Worm (Caenorhabditis elegans): Measurements from ENCODE around the gene F28F5.6.

The F28F5.6 gene

ce11 chrIII:6822790-6823189 is 3.6 kb upstream of the F28F5.6 start:
- TF ChIP-seq hlh-1 (tag; optimal IDR thresholded peaks at IDR 0.05) = peak; percentile 94
- TF ChIP-seq nhr-237 (tag; optimal IDR thresholded peaks at IDR 0.05) = no peak

DNA sequence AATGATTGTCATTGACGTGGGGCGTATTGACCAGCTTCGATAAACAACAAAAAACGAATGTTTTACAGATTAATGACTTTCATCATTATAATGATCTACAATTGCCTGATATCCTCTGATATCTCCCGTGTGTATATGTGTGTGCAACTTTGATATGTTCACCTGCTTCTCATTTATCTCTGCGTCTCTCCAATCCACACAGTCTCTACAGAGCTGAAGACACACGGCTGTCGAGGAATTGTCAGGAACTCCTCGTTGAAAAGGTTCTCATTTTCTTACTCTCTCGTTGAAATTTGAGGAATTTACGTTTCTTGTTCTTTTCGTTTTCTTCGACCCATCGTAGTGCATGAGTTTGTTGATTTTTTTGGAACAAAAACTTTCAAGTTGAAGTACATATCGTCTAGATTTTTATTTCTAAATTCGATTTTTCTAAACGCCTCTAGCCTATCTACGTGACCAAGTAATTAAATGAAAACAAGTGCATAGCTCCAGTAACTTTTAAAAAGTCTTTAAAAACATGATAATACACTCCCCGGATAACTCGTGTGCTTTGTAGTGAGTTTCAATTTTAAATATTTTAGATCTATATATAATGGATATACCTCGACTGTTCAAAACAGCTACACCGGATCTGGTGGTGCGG is 1.3 kb upstream of the F28F5.6 start, which contains the start of gene ten-1:
Gene ten-1, plus strand, starts transcription at position 593 of the 643 bp plus-strand sequence.
- peak; percentile 91 for TF ChIP-seq hlh-1 (tag; optimal IDR thresholded peaks at IDR 0.05)
- peak; percentile 75 for TF ChIP-seq unc-62 (GFP tag; optimal IDR thresholded peaks at IDR 0.05)
- TF ChIP-seq unc-120 (tag; optimal IDR thresholded peaks at IDR 0.05; ENCODE audit: poor library complexity, severe bottlenecking) = peak; percentile 4
- no peak for TF ChIP-seq bed-3 (GFP tag; optimal IDR thresholded peaks at IDR 0.05)

DNA sequence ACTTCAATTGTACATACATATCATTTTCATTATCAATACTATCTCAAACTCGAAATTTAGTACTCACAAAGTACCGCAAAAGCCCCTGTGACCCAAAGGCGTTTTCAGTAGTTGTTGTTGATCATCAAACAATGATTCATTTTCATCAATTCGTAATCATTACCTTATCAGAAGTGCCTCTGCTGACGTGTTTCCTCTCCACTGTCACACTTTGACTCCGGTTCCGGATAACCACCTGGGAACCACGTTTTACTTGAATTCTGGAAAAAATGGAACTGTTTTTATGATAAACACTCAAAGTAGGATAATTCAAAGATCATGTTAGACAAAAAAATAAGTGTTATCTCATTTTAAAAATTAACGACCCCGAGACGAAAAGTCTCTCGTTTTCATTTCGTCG is 1.1 kb downstream of the F28F5.6 start:
- no peak for TF ChIP-seq nhr-28 (tag; optimal IDR thresholded peaks at IDR 0.05)
- no peak for TF ChIP-seq bed-3 (GFP tag; optimal IDR thresholded peaks at IDR 0.05)
- TF ChIP-seq lin-32 (GFP tag; optimal IDR thresholded peaks at IDR 0.05) = no peak

- TF ChIP-seq snpc-4 (tag; optimal IDR thresholded peaks at IDR 0.05) = no peak
- TF ChIP-seq blmp-1 (tag; optimal IDR thresholded peaks at IDR 0.05) = no peak
- TF ChIP-seq drap-1 (GFP tag; optimal IDR thresholded peaks at IDR 0.05) = no peak
- no peak for TF ChIP-seq mep-1 (tag; optimal IDR thresholded peaks at IDR 0.05)
- no peak for TF ChIP-seq unc-120 (tag; optimal IDR thresholded peaks at IDR 0.05; ENCODE audit: poor library complexity, severe bottlenecking)
- TF ChIP-seq lin-13 (tag; optimal IDR thresholded peaks at IDR 0.05) = no peak
- TF ChIP-seq elt-1 (tag; optimal IDR thresholded peaks at IDR 0.05; ENCODE audit: borderline replicate concordance, insufficient read depth) = no peak
- TF ChIP-seq cnd-1 (tag; optimal IDR thresholded peaks at IDR 0.05) = no peak
- TF ChIP-seq lin-32 (GFP tag; optimal IDR thresholded peaks at IDR 0.05) = no peak
- TF ChIP-seq sptf-1 (tag; optimal IDR thresholded peaks at IDR 0.05) = no peak
- TF ChIP-seq flh-1 (GFP tag; optimal IDR thresholded peaks at IDR 0.05) = no peak
- no peak for TF ChIP-seq hlh-1 (tag; optimal IDR thresholded peaks at IDR 0.05)
- TF ChIP-seq mab-5 (tag; optimal IDR thresholded peaks at IDR 0.05) = no peak
Measured at ce11 chrIII:6816930-6817329, 2.2 kb downstream of the F28F5.6 start, which contains the start of gene F28F5.4. TSS of gene F28F5.4 (minus strand) at chrIII:6817033.

ce11 chrIII:6805397-6805796 is 13.8 kb downstream of the F28F5.6 start:
- TF ChIP-seq ces-1 (GFP tag; optimal IDR thresholded peaks at IDR 0.05) (no peak), sem-2 (GFP tag; optimal IDR thresholded peaks at IDR 0.05) (peak; percentile 53), nhr-76 (tag; optimal IDR thresholded peaks at IDR 0.05) (no peak), elt-1 (tag; optimal IDR thresholded peaks at IDR 0.05; ENCODE audit: borderline replicate concordance, insufficient read depth) (no peak), tbx-8 (GFP tag; optimal IDR thresholded peaks at IDR 0.05) (peak; percentile 29), mep-1 (tag; optimal IDR thresholded peaks at IDR 0.05) (no peak), blmp-1 (tag; optimal IDR thresholded peaks at IDR 0.05) (no peak), ceh-43 (GFP tag; optimal IDR thresholded peaks at IDR 0.05) (peak; percentile 33), cnd-1 (tag; optimal IDR thresholded peaks at IDR 0.05) (peak; percentile 45), unc-39 (tag; optimal IDR thresholded peaks at IDR 0.05) (no peak), hlh-1 (tag; optimal IDR thresholded peaks at IDR 0.05) (no peak), sptf-1 (tag; optimal IDR thresholded peaks at IDR 0.05) (peak; percentile 76), flh-1 (GFP tag; optimal IDR thresholded peaks at IDR 0.05) (no peak), M03D4.4 (tag; optimal IDR thresholded peaks at IDR 0.05) (peak; percentile 69), ztf-11 (tag; optimal IDR thresholded peaks at IDR 0.05) (no peak), bed-3 (GFP tag; optimal IDR thresholded peaks at IDR 0.05) (peak; percentile 53), nhr-237 (tag; optimal IDR thresholded peaks at IDR 0.05) (no peak), mls-2 (tag; optimal IDR thresholded peaks at IDR 0.05) (peak; percentile 52), elt-3 (tag; optimal IDR thresholded peaks at IDR 0.05) (no peak), lsy-2 (tag; optimal IDR thresholded peaks at IDR 0.05) (no peak), ham-2 (GFP tag; optimal IDR thresholded peaks at IDR 0.05) (peak; percentile 40), ceh-83 (GFP tag; optimal IDR thresholded peaks at IDR 0.05) (peak; percentile 61), pha-4 (tag; optimal IDR thresholded peaks at IDR 0.05) (no peak), ceh-39 (tag; optimal IDR thresholded peaks at IDR 0.05) (no peak), unc-62 (GFP tag; optimal IDR thresholded peaks at IDR 0.05) (no peak), nhr-12 (tag; optimal IDR thresholded peaks at IDR 0.05) (no peak), nhr-28 (tag; optimal IDR thresholded peaks at IDR 0.05) (no peak), unc-120 (tag; optimal IDR thresholded peaks at IDR 0.05; ENCODE audit: poor library complexity, severe bottlenecking) (peak; percentile 27), lin-32 (GFP tag; optimal IDR thresholded peaks at IDR 0.05) (peak; percentile 21), snpc-4 (tag; optimal IDR thresholded peaks at IDR 0.05) (no peak), zip-8 (tag; optimal IDR thresholded peaks at IDR 0.05) (no peak), nhr-2 (tag; optimal IDR thresholded peaks at IDR 0.05) (no peak), drap-1 (GFP tag; optimal IDR thresholded peaks at IDR 0.05) (peak; percentile 55), mab-5 (tag; optimal IDR thresholded peaks at IDR 0.05) (no peak), lin-13 (tag; optimal IDR thresholded peaks at IDR 0.05) (no peak)
